Fruit fly (Drosophila melanogaster): ENCODE measurements around the gene Rab7.

The Rab7 gene

DNA sequence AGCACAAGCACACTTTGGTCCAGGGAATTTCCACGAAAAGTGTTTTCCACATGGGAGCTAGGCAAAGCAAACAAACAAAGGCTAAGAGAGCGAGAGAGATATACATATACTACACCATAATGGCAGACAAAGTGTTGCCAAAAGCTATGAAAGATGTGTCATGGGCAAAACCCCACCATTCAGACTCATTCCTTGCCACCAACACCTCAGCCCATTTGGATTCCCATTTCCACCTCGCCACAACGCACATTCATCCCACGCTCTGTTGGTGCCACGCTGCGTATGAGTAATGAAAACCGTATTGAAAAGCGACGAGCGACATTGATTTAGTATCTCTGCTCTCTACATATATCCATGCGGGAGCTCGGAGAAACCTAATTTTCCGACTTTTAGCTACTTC lies 16.1 kb downstream of the Rab7 start:
- TF ChIP-seq Myc (optimal IDR thresholded peaks at IDR 0.05), result no peak
- TF ChIP-seq psq (optimal IDR thresholded peaks at IDR 0.05), result no peak
- no peak for TF ChIP-seq ttk (optimal IDR thresholded peaks at IDR 0.05)
- no peak for TF ChIP-seq Sin3A (optimal IDR thresholded peaks at IDR 0.05)
- no peak for TF ChIP-seq insv (optimal IDR thresholded peaks at IDR 0.05)
- TF ChIP-seq h (optimal IDR thresholded peaks at IDR 0.05), result no peak

DNA sequence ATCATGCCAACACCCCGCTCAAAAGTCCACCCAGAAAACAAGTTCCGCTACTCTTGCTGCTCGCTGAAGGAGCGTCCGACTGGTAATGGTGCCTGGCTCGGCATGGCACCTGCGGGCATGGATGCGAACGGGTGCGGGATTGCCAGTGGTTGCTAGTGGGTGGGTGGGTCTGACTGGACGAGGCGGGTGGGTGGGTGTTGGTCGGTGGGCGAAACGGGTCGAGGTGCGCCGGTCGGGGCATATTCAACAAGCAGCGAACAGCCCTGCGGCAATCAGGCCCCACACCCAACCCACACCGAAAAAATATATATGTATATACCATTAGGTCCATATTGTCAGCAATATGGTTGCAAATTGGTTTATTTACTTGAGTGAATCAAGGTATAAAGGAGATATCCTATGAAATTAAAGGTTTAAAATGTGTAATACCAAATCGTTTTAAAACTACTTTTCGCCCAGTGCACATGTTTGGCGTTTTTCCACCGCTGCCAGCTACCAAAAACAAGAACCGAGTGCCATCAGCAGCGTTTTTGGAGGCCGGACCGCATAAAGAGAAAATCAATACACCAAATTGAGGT lies 17.9 kb downstream of the Rab7 start:
- TF ChIP-seq ttk (optimal IDR thresholded peaks at IDR 0.05) (no peak), insv (optimal IDR thresholded peaks at IDR 0.05) (no peak)

DNA sequence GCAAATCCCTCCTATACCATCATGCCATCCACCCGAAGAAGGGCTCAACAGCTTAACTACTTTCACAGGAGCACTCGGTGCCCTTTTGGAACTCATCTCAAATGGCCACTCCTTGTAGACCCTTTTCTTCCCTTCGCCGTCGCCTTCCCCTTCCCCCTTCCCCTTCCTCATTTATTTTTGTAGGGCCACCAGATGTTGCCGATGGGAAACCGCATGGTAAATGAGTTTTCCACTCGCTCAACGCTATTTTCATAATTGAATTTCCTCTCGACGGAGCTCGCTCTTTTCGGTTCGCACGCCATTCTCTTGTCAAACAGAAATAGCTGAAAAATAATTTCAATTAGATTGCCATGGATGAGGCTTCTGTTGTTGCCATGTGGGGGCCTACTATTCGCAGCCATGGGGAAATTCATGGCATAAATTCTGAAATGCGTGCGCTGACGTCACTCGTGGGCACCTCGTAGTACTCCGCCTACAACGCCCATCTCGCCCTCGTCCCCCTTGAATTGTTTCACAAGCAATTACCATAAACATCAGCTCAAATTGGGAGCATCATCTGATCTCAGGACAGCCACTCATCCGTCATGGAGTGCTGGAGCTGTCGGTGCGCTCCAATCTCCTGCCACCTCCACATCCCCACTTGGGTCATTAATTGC lies 19.4 kb downstream of the Rab7 start:
- TF ChIP-seq psq (optimal IDR thresholded peaks at IDR 0.05) (no peak), insv (optimal IDR thresholded peaks at IDR 0.05) (no peak), Myc (optimal IDR thresholded peaks at IDR 0.05) (no peak), Sin3A (optimal IDR thresholded peaks at IDR 0.05) (no peak), h (optimal IDR thresholded peaks at IDR 0.05) (no peak), ttk (optimal IDR thresholded peaks at IDR 0.05) (no peak)

DNA sequence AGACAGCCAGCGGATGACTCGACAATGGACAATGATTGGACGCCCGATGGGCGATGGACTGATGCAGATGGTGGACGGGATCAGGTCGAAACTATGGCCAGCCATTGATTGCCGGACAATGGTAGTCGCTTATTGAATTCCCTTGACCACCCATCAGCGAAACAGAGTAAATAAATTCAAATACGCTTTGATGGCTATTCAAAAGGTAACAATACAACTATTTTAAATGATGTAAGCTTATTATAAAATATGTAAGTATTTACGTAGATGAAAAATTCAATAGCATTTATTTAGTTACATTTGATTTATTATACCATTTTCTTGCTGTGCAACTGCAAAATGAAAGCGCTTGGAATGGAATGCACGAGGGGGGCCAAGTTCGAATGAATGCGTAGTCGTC lies 21.8 kb downstream of the Rab7 start:
- no peak for TF ChIP-seq insv (optimal IDR thresholded peaks at IDR 0.05)
- TF ChIP-seq h (optimal IDR thresholded peaks at IDR 0.05), result no peak
- no peak for TF ChIP-seq ttk (optimal IDR thresholded peaks at IDR 0.05)
- TF ChIP-seq Myc (optimal IDR thresholded peaks at IDR 0.05), result no peak

DNA sequence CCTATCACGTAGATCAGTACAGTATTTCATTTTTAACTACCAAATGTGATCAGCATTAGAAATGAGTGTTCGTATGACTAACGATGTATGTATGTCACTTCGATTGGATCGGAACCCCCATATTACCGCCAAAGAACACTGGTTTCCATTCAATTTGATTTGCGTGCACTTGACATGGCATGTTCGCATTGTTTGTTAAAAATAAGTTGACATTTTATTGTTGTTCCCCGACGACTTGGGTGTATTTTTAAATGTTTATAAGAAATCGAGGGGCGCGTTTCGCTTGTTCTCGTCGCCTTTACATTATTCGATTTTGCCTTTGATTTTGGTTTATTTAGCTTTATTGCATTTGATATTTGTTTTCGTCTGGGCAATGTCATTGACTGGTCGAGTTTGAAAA lies 22.6 kb downstream of the Rab7 start:
- TF ChIP-seq insv (optimal IDR thresholded peaks at IDR 0.05) (no peak), h (optimal IDR thresholded peaks at IDR 0.05) (no peak), Sin3A (optimal IDR thresholded peaks at IDR 0.05) (no peak), ttk (optimal IDR thresholded peaks at IDR 0.05) (no peak), psq (optimal IDR thresholded peaks at IDR 0.05) (no peak), Myc (optimal IDR thresholded peaks at IDR 0.05) (no peak)

DNA sequence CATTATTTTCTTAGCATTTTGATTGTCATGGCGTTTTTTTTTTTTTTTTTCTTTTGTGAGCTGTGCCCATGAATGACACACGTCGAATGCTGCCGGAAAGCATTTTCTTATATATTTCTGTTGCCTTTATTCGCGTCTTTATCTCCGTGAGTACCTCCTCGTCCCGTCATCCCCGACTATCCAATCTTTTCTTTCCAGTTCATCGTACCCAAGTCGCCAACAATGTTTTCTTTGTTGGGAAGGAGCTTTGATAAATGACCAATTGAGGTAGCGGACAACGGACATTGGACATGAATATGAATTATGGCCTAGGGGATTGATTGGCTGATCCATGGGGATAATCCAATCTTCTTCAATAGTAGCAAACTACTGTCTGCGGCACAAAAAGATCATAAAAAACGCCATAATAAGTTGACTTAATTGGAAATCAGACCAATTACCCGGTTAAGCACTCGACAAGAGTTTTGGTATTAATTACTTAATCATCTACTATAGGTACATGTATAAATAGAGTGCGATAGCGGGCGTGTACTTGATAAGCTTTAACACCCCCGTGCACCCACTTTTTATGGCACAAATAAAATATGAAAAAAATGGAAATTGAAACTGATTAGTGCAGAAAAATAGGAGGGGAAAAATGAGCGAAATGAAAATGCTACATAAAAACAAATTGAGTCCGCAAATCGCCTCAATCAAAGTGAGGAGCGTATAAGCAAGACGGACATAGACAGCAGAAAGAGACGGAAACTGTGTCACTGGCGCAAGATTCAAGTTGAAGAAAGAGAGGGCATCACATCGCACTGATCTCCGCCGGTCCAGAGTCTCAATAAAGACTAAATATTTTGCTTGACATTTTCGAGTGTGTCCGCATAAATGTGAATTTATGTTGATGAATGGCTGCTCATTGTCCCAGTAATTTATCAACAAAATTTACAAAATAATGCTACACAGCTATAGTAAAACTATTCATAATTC lies 23.4 kb downstream of the Rab7 start:
- TF ChIP-seq h (optimal IDR thresholded peaks at IDR 0.05), result no peak
- no peak for TF ChIP-seq Myc (optimal IDR thresholded peaks at IDR 0.05)
- TF ChIP-seq Sin3A (optimal IDR thresholded peaks at IDR 0.05), result no peak
- no peak for TF ChIP-seq ttk (optimal IDR thresholded peaks at IDR 0.05)
- TF ChIP-seq psq (optimal IDR thresholded peaks at IDR 0.05), result no peak
- no peak for TF ChIP-seq insv (optimal IDR thresholded peaks at IDR 0.05)

DNA sequence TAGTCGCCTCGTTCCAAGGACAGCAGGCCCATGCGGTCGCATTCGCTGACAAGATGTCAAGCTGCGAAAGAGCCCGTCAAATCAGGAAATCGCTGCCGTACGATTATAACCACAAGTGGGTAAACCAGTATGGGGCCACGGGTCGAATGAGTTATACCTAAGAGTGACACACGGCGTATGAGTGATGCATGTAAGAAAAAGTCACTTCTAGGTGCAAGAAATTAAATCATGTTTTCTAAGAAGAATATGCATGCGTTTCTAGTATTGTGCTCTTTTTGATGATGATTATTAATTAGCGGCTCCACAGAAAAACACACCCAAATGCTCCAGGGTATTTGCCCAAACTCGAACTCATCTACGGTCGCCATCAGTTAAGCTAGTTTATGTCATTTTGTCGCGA lies 24.8 kb downstream of the Rab7 start:
- TF ChIP-seq Myc (optimal IDR thresholded peaks at IDR 0.05) (no peak), ttk (optimal IDR thresholded peaks at IDR 0.05) (no peak), insv (optimal IDR thresholded peaks at IDR 0.05) (no peak), h (optimal IDR thresholded peaks at IDR 0.05) (no peak), Sin3A (optimal IDR thresholded peaks at IDR 0.05) (no peak), psq (optimal IDR thresholded peaks at IDR 0.05) (no peak)

DNA sequence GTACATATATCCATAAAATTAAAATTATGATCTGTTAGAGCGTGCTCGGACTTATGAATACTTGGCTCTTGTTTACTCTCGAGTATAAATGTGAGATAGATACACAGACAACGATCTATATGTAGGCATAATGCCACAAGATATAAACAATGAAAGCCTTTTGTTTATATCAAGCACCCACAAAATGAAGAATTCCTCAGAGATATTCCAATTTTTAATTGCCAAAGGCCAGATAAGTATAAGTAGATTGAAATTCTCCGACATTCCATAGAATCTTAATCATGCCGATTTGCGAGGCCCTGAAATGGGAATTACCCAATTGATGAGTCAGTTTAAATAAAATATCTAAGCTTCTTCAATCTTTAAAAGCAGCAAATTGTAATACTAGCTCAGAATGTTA lies 29.1 kb downstream of the Rab7 start:
- TF ChIP-seq psq (optimal IDR thresholded peaks at IDR 0.05), result no peak
- no peak for TF ChIP-seq insv (optimal IDR thresholded peaks at IDR 0.05)
- TF ChIP-seq Myc (optimal IDR thresholded peaks at IDR 0.05), result no peak
- TF ChIP-seq Sin3A (optimal IDR thresholded peaks at IDR 0.05), result no peak
- TF ChIP-seq h (optimal IDR thresholded peaks at IDR 0.05), result no peak

DNA sequence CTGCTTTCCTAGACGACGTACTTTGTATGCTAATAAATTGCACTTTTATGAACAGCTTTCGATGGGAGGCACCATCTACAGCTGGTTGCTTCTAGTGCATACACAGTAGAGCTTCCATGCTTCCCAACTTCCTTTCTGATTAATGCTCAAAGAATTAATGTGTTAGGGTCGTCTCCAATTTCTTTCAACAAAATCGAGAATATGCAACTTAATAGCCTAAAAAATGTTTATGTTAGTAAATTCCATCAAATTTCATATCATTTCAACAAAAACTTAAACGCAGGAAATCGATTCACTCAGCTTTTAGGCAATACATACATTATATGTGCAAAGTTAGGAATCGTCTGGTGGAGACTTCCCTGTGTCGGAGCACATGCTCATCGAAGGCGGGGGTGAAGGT lies 31.3 kb downstream of the Rab7 start:
- TF ChIP-seq Myc (optimal IDR thresholded peaks at IDR 0.05) (no peak), insv (optimal IDR thresholded peaks at IDR 0.05) (no peak), h (optimal IDR thresholded peaks at IDR 0.05) (no peak), ttk (optimal IDR thresholded peaks at IDR 0.05) (no peak), Sin3A (optimal IDR thresholded peaks at IDR 0.05) (no peak), psq (optimal IDR thresholded peaks at IDR 0.05) (no peak)

DNA sequence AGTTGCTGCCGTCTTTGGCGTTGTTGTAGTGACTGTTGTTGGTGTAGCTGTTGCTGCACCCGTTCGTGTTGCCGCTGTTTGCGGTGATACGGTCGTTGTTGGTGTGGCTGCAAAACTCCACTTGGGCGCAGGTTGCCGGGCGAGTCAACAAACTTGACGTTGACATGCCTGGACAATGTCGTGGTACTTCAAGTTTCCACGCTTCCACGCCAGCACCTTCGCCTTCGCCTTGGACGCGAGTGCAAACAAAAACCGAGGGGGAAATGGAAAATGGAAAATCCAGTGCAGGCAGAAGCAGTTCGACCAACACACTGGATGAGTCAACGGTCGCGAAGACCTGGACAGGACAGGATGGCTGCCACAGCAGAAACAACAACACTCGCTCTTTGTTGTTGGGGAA lies 31.9 kb downstream of the Rab7 start:
- peak; percentile 87 for TF ChIP-seq ttk (optimal IDR thresholded peaks at IDR 0.05)
- no peak for TF ChIP-seq Sin3A (optimal IDR thresholded peaks at IDR 0.05)

DNA sequence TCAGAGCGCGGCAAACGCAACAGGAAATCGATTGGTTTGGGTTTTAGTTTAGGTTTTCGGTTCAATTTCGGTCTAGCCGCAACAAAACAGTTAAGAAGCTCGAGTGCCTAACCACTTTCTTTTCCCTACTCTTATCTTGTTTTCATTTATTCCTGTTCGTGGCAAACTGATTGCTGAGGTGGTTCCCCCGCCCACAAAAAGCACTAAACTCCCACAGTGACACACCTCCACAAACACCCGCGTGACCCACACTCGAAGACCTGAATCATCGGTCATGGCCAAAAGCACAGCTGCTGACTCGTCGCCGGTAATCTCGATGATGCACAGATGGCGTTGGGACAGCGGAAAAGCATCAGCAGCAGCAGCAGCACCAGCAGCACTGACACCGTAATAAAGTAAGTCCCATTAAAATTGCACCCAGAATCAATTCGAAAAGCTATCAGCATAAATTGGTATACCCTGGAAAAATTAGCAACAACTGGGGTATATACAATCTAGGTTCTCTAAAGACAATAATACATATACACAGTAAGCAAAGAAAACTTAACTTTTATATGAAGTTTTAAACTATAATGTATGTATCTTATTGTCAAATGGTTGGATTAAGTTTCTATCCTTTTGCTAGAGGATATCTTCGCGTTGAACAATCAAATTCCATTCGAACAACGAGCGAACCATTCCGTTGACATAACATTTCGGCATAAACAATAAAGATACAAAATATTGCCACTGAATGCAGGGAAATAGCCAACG lies 33.1 kb downstream of the Rab7 start:
- TF ChIP-seq Myc (optimal IDR thresholded peaks at IDR 0.05), result no peak
- TF ChIP-seq psq (optimal IDR thresholded peaks at IDR 0.05), result no peak
- TF ChIP-seq ttk (optimal IDR thresholded peaks at IDR 0.05), result no peak
- TF ChIP-seq Sin3A (optimal IDR thresholded peaks at IDR 0.05), result no peak

DNA sequence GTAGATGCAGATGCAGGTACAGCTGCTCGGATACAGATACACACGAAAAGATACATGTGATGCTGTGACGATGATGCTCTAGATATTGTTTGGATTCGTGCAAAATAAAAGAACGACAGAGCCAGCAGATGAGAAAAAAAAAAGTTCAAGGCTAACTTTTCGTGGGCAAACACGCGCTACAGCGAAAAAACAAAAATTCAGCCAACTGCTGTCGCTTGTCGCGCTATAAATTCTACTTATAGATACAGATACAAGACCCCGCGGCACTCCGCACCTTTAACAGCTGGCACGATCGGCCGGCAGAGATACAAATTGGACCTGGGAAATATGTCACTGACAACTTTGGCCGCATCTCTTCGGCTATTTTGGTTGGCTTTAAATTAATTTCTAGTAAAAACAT lies 33.7 kb downstream of the Rab7 start:
- no peak for TF ChIP-seq h (optimal IDR thresholded peaks at IDR 0.05)
- TF ChIP-seq Myc (optimal IDR thresholded peaks at IDR 0.05), result no peak
- TF ChIP-seq psq (optimal IDR thresholded peaks at IDR 0.05), result no peak
- TF ChIP-seq Sin3A (optimal IDR thresholded peaks at IDR 0.05), result no peak
- no peak for TF ChIP-seq insv (optimal IDR thresholded peaks at IDR 0.05)
- no peak for TF ChIP-seq ttk (optimal IDR thresholded peaks at IDR 0.05)

Data from Kc167 (cell line).